Fruit fly (Drosophila melanogaster) whole organism, embryonic: ENCODE measurements around the gene CG31706.
A peak's percentile ranks its signal among the peaks of the same experiment; 100 is the strongest.

Experiments used
- BtbVII ChIP-seq: fragments of 200-800 bp; sonication (Bioruptor generic); optimal IDR thresholded peaks from 3 replicates; lab custom pipeline; 2017; ENCODE audit warnings: missing biosample characterization, mild to moderate bottlenecking, missing genetic modification characterization
- Bteb2 ChIP-seq: fragments of 200-800 bp; sonication (Bioruptor generic); optimal IDR thresholded peaks from 2 replicates; lab custom pipeline; 2016; ENCODE audit warnings: missing biosample characterization, missing genetic modification characterization
- CG10267 ChIP-seq: fragments of 200-800 bp; sonication (Bioruptor generic); optimal IDR thresholded peaks from 2 replicates; lab custom pipeline; 2018; ENCODE audit warnings: missing biosample characterization, mild to moderate bottlenecking, missing genetic modification characterization, moderate library complexity
- CG13287 ChIP-seq: fragments of 200-800 bp; sonication (Bioruptor generic); IDR thresholded peaks from 2 replicates; pipeline ENCODE4 v1.3.6; 2022; ENCODE audit warnings: missing biosample characterization, missing genetic modification characterization; ENCODE audit not compliant: partially characterized antibody
- CG13424 ChIP-seq: fragments of 200-800 bp; sonication (Bioruptor generic); optimal IDR thresholded peaks from 2 replicates; lab custom pipeline; 2019; ENCODE audit warnings: missing biosample characterization, mild to moderate bottlenecking, missing genetic modification characterization, moderate library complexity
- CG1603 ChIP-seq: fragments of 200-800 bp; sonication (Bioruptor generic); optimal IDR thresholded peaks from 2 replicates; lab custom pipeline; 2019; ENCODE audit warnings: missing biosample characterization, mild to moderate bottlenecking, missing genetic modification characterization, moderate library complexity
- CG2889 ChIP-seq: fragments of 200-800 bp; sonication (Bioruptor generic); IDR thresholded peaks from 3 replicates; pipeline ENCODE4 v1.3.6; 2022; ENCODE audit warnings: missing biosample characterization, missing genetic modification characterization
- CG30020 ChIP-seq: fragments of 200-800 bp; optimal IDR thresholded peaks from 2 replicates; lab custom pipeline; 2019; ENCODE audit warnings: missing biosample characterization, mild to moderate bottlenecking, missing genetic modification characterization, moderate library complexity
- CG31441 ChIP-seq: fragments of 200-800 bp; sonication (Bioruptor generic); IDR thresholded peaks from 2 replicates; pipeline ENCODE4 v1.3.6; 2022; ENCODE audit warnings: missing biosample characterization, missing genetic modification characterization
- CG3163 ChIP-seq: fragments of 200-800 bp; sonication (Bioruptor generic); optimal IDR thresholded peaks from 3 replicates; lab custom pipeline; 2016; ENCODE audit warnings: missing biosample characterization, missing genetic modification characterization
- CG4707 ChIP-seq: fragments of 200-800 bp; sonication (Bioruptor generic); optimal IDR thresholded peaks from 2 replicates; lab custom pipeline; 2018; ENCODE audit warnings: missing biosample characterization, mild to moderate bottlenecking, missing genetic modification characterization, moderate library complexity
- CG6272 ChIP-seq: fragments of 200-800 bp; sonication (Bioruptor generic); IDR thresholded peaks from 2 replicates; pipeline ENCODE4 v1.3.6; 2022; ENCODE audit warnings: missing biosample characterization, missing genetic modification characterization
- CG7745 ChIP-seq: fragments of 200-800 bp; sonication (Bioruptor generic); optimal IDR thresholded peaks from 2 replicates; lab custom pipeline; 2018; ENCODE audit warnings: missing biosample characterization, mild to moderate bottlenecking, missing genetic modification characterization, moderate library complexity
- CG8765 ChIP-seq: fragments of 200-800 bp; sonication (Bioruptor generic); IDR thresholded peaks from 2 replicates; pipeline ENCODE4 v1.3.6; 2022; ENCODE audit warnings: missing biosample characterization, missing genetic modification characterization
- CG8944 ChIP-seq: fragments of 200-800 bp; sonication (Bioruptor generic); optimal IDR thresholded peaks from 3 replicates; lab custom pipeline; 2016; ENCODE audit warnings: missing biosample characterization, missing genetic modification characterization
- CG9797 ChIP-seq: fragments of 200-800 bp; sonication (Bioruptor generic); optimal IDR thresholded peaks from 3 replicates; lab custom pipeline; 2018; ENCODE audit warnings: missing biosample characterization, mild to moderate bottlenecking, missing genetic modification characterization
- CkIIα-i1 ChIP-seq: fragments of 200-800 bp; sonication (Bioruptor generic); IDR thresholded peaks from 2 replicates; pipeline ENCODE4 v1.3.6; 2022; ENCODE audit warnings: missing biosample characterization, missing genetic modification characterization
- Dref ChIP-seq: fragments of 200-800 bp; sonication (Bioruptor generic); IDR thresholded peaks from 2 replicates; pipeline ENCODE4 v1.3.6; 2022; ENCODE audit warnings: missing biosample characterization, missing genetic modification characterization
- E2f1 ChIP-seq: fragments of 200-800 bp; sonication (Bioruptor generic); IDR thresholded peaks from 2 replicates; pipeline ENCODE4 v1.3.6; 2022; ENCODE audit warnings: missing biosample characterization, missing genetic modification characterization
- Eip74EF ChIP-seq, 2 experiments: fragments of 200-800 bp in 1 of 2; fragments of >200 bp in 1 of 2; sonication (Bioruptor generic) in 1 of 2; optimal IDR thresholded peaks; 2 replicates each; lab custom pipeline; 2017 to 2019; ENCODE audit warnings: missing biosample characterization in 2 of 2, missing genetic modification characterization in 2 of 2, mild to moderate bottlenecking in 1 of 2, moderate library complexity in 1 of 2
- Ets97D ChIP-seq: fragments of 200-800 bp; sonication (Bioruptor generic); optimal IDR thresholded peaks from 3 replicates; lab custom pipeline; 2016; ENCODE audit warnings: missing biosample characterization, missing genetic modification characterization
- Fer2 ChIP-seq: fragments of 200-800 bp; sonication (Bioruptor generic); optimal IDR thresholded peaks from 2 replicates; lab custom pipeline; 2018; ENCODE audit warnings: missing biosample characterization, mild to moderate bottlenecking, missing genetic modification characterization, moderate library complexity
- GATAe ChIP-seq: fragments of 200-800 bp; sonication (Bioruptor generic); conservative IDR thresholded peaks from 2 replicates; pipeline ENCODE4 v1.3.6; 2022; ENCODE audit warnings: missing biosample characterization, missing genetic modification characterization
- Gug ChIP-seq: fragments of 200-800 bp; sonication (Bioruptor generic); IDR thresholded peaks from 4 replicates; pipeline ENCODE4 v1.3.6; 2022; ENCODE audit warnings: missing biosample characterization, missing genetic modification characterization
- Hey ChIP-seq: fragments of 200-800 bp; sonication (Bioruptor generic); optimal IDR thresholded peaks from 3 replicates; lab custom pipeline; 2018; ENCODE audit warnings: missing biosample characterization, mild to moderate bottlenecking, missing genetic modification characterization
- Hr78 ChIP-seq, 2 experiments: fragments of 200-800 bp in 1 of 2; fragments of >200 bp in 1 of 2; sonication (Bioruptor generic) in 1 of 2; optimal IDR thresholded peaks; 2 replicates each; lab custom pipeline; 2017 to 2019; ENCODE audit warnings: missing biosample characterization in 2 of 2, missing genetic modification characterization in 2 of 2, mild to moderate bottlenecking in 1 of 2, moderate library complexity in 1 of 2
- Kr ChIP-seq: fragments of 200-800 bp; sonication (Bioruptor generic); optimal IDR thresholded peaks from 2 replicates; lab custom pipeline; 2017; ENCODE audit warnings: missing biosample characterization, mild to moderate bottlenecking, missing genetic modification characterization
- MBD-R2 ChIP-seq: fragments of 200-800 bp; sonication (Bioruptor generic); IDR thresholded peaks from 2 replicates; pipeline ENCODE4 v1.3.6; 2022; ENCODE audit warnings: missing biosample characterization, missing genetic modification characterization
- MTF-1 ChIP-seq: fragments of 200-800 bp; sonication (Bioruptor generic); optimal IDR thresholded peaks from 2 replicates; lab custom pipeline; 2018; ENCODE audit warnings: missing biosample characterization, mild to moderate bottlenecking, missing genetic modification characterization, borderline replicate concordance
- NC2α ChIP-seq: fragments of 200-800 bp; sonication (Bioruptor generic); optimal IDR thresholded peaks from 2 replicates; lab custom pipeline; 2016; ENCODE audit warnings: missing biosample characterization, missing genetic modification characterization
- Six4 ChIP-seq: fragments of 200-800 bp; sonication (Bioruptor generic); optimal IDR thresholded peaks from 2 replicates; lab custom pipeline; 2016; ENCODE audit warnings: missing biosample characterization, missing genetic modification characterization
- Ssrp ChIP-seq: fragments of 200-800 bp; sonication (Bioruptor generic); optimal IDR thresholded peaks from 2 replicates; lab custom pipeline; 2018; ENCODE audit warnings: missing biosample characterization, mild to moderate bottlenecking, missing genetic modification characterization, moderate library complexity
- al ChIP-seq: fragments of 200-800 bp; sonication (Bioruptor generic); IDR thresholded peaks from 2 replicates; pipeline ENCODE4 v1.3.6; 2022; ENCODE audit warnings: missing biosample characterization, missing genetic modification characterization
- chif ChIP-seq, 2 experiments: fragments of 200-800 bp; sonication (Bioruptor generic); optimal IDR thresholded peaks; 3 replicates each; lab custom pipeline; 2016; ENCODE audit warnings: missing biosample characterization in 2 of 2, missing genetic modification characterization in 2 of 2
- ci ChIP-seq: fragments of 200-800 bp; sonication (Bioruptor generic); IDR thresholded peaks from 3 replicates; pipeline ENCODE4 v1.3.6; 2022; ENCODE audit warnings: missing biosample characterization, missing genetic modification characterization
- crol ChIP-seq: fragments of 200-800 bp; sonication (Bioruptor generic); IDR thresholded peaks from 2 replicates; pipeline ENCODE4 v1.3.6; 2022; ENCODE audit warnings: missing biosample characterization, missing genetic modification characterization
- dmrt99B ChIP-seq: fragments of 200-800 bp; sonication (Bioruptor generic); optimal IDR thresholded peaks from 2 replicates; lab custom pipeline; 2018; ENCODE audit warnings: missing biosample characterization, mild to moderate bottlenecking, missing genetic modification characterization, moderate library complexity
- eve ChIP-seq, 2 experiments: fragments of >200 bp; optimal IDR thresholded peaks; 2 replicates each; lab custom pipeline; 2017; ENCODE audit warnings: missing biosample characterization in 2 of 2, missing genetic modification characterization in 2 of 2
- exex ChIP-seq: fragments of 200-800 bp; sonication (Bioruptor generic); optimal IDR thresholded peaks from 4 replicates; lab custom pipeline; 2018; ENCODE audit warnings: missing biosample characterization, mild to moderate bottlenecking, missing genetic modification characterization, moderate library complexity
- gfzf ChIP-seq: fragments of 200-800 bp; sonication (Bioruptor generic); optimal IDR thresholded peaks from 2 replicates; lab custom pipeline; 2016; ENCODE audit warnings: missing biosample characterization, mild to moderate bottlenecking, missing genetic modification characterization, moderate library complexity
- hkb ChIP-seq, 2 experiments: fragments of 200-800 bp in 1 of 2; fragments of >200 bp in 1 of 2; sonication (Bioruptor generic) in 1 of 2; IDR thresholded peaks in 1 of 2; optimal IDR thresholded peaks in 1 of 2; 2 replicates each; pipeline versions ENCODE4 v1.3.6 to Lab custom; 2017 to 2022; ENCODE audit warnings: missing biosample characterization in 1 of 2, missing genetic modification characterization in 1 of 2
- kni ChIP-seq: fragments of 200-800 bp; sonication (Bioruptor generic); optimal IDR thresholded peaks from 3 replicates; lab custom pipeline; 2017; ENCODE audit warnings: mild to moderate bottlenecking, missing biosample characterization, missing genetic modification reagents, missing genetic modification characterization
- psq ChIP-seq: fragments of 200-800 bp; sonication (Bioruptor generic); optimal IDR thresholded peaks from 2 replicates; lab custom pipeline; 2017; ENCODE audit warnings: missing biosample characterization, missing genetic modification characterization
- pum ChIP-seq: fragments of 200-800 bp; sonication (Bioruptor generic); optimal IDR thresholded peaks from 2 replicates; lab custom pipeline; 2016; ENCODE audit warnings: missing biosample characterization, missing genetic modification characterization
- scrt ChIP-seq: fragments of 200-800 bp; sonication (Bioruptor generic); optimal IDR thresholded peaks from 2 replicates; lab custom pipeline; 2018; ENCODE audit warnings: missing biosample characterization, mild to moderate bottlenecking, missing genetic modification characterization, moderate library complexity
- sna ChIP-seq: fragments of 200-800 bp; sonication (Bioruptor generic); IDR thresholded peaks from 2 replicates; pipeline ENCODE4 v1.3.6; 2022; ENCODE audit warnings: missing biosample characterization, missing genetic modification characterization; ENCODE audit not compliant: partially characterized antibody
- so ChIP-seq: fragments of 200-800 bp; sonication (Bioruptor generic); IDR thresholded peaks from 3 replicates; pipeline ENCODE4 v1.3.6; 2022; ENCODE audit warnings: missing biosample characterization, missing genetic modification characterization
- ssp ChIP-seq: fragments of 200-800 bp; sonication (Bioruptor generic); IDR thresholded peaks from 2 replicates; pipeline ENCODE4 v1.3.6; 2022; ENCODE audit warnings: missing biosample characterization, missing genetic modification characterization
- unpg ChIP-seq: fragments of 200-800 bp; sonication (Bioruptor generic); optimal IDR thresholded peaks from 3 replicates; lab custom pipeline; 2018; ENCODE audit warnings: missing biosample characterization, mild to moderate bottlenecking, missing genetic modification characterization, moderate library complexity

Gene CG31706

dm6 chr2L:11501427-11501968 lies 29.4 kb downstream of the CG31706 start, which contains the start of gene spz4 (continued):
- TF ChIP-seq exex (no peak), MBD-R2 (GFP tag; lab: Robert Waterston, UW) (no peak), Ssrp (tag; lab: Kevin White, UChicago) (peak; percentile 12), Gug (GFP tag; lab: Robert Waterston, UW) (0 out of 4 replicates have a peak, but pooled peaks have one; percentile 2), NC2α (no peak), CG6272 (no peak), CG10267 (tag; lab: Kevin White, UChicago) (no peak), dmrt99B (tag; lab: Kevin White, UChicago) (peak; percentile 34), kni (GFP tag; lab: Kevin White, UChicago) (no peak), CG3163 (GFP tag; lab: Kevin White, UChicago) (no peak), Fer2 (tag; lab: Kevin White, UChicago) (no peak), psq (GFP tag; lab: Kevin White, UChicago) (no peak), scrt (no peak), crol (no peak), Bteb2 (no peak), CG7745 (tag; lab: Kevin White, UChicago) (no peak), Eip74EF (GFP tag; optimal IDR thresholded peaks at IDR 0.05; lab: Kevin White, UChicago) (no peak), CG4707 (GFP tag; lab: Kevin White, UChicago) (no peak), gfzf (GFP tag; lab: Kevin White, UChicago) (no peak), E2f1 (GFP tag; lab: Robert Waterston, UW) (no peak), CkIIα-i1 (GFP tag; lab: Robert Waterston, UW) (no peak), Hr78 (GFP tag; optimal IDR thresholded peaks at IDR 0.05; lab: Kevin White, UChicago) (no peak), CG31441 (GFP tag; lab: Robert Waterston, UW) (0 out of 2 replicates have a peak, but pooled peaks have one; percentile 13), CG13287 (GFP tag; lab: Robert Waterston, UW) (no peak), MTF-1 (GFP tag; lab: Kevin White, UChicago) (no peak), Kr (no peak), CG8944 (GFP tag; lab: Kevin White, UChicago) (no peak), sna (no peak), al (GFP tag; lab: Robert Waterston, UW) (peak; percentile 7; the same call in 1 of the 2 replicates), CG9797 (no peak), Ets97D (GFP tag; lab: Kevin White, UChicago) (no peak), CG13424 (peak; percentile 6), CG2889 (GFP tag; lab: Robert Waterston, UW) (no peak), GATAe (GFP tag; lab: Robert Waterston, UW) (no peak), CG8765 (GFP tag; lab: Robert Waterston, UW) (no peak), Six4 (GFP tag; lab: Kevin White, UChicago) (no peak), Hey (tag; lab: Kevin White, UChicago) (no peak), eve (GFP tag; optimal IDR thresholded peaks at IDR 0.05; lab: Kevin White, UChicago) (no peak), ci (0 out of 3 replicates have a peak, but pooled peaks have one; percentile 33), so (GFP tag; lab: Robert Waterston, UW) (no peak), ssp (GFP tag; lab: Robert Waterston, UW) (no peak), unpg (GFP tag; lab: Kevin White, UChicago) (no peak), hkb (optimal IDR thresholded peaks at IDR 0.05; lab: Kevin White, UChicago) (no peak), hkb (GFP tag; IDR thresholded peaks at IDR 0.05; lab: Robert Waterston, UW) (0 out of 2 replicates have a peak, but pooled peaks have one; percentile 23), chif (GFP tag; optimal IDR thresholded peaks at IDR 0.05; lab: Kevin White, UChicago) (no peak), CG1603 (no peak), BtbVII (GFP tag; lab: Kevin White, UChicago) (no peak), Dref (GFP tag; lab: Robert Waterston, UW) (no peak), pum (GFP tag; lab: Kevin White, UChicago) (no peak), CG30020 (tag; lab: Kevin White, UChicago) (no peak)
